Worm (Caenorhabditis elegans) whole organism, late embryonic: ENCODE measurements around the gene B0280.2.
A peak's percentile ranks its signal among the peaks of the same experiment; 100 is the strongest.
"Not testable (repeated sequence)": the region's sequence is repeated elsewhere in the genome, so short reads cannot be mapped to it uniquely, and the experiment has no call there.

Source experiments
- C08G9.2 ChIP-seq: sonication (generic microtip); optimal IDR thresholded peaks from 2 replicates; lab custom pipeline; 2016; ENCODE audit warnings: mild to moderate bottlenecking, missing genetic modification characterization, moderate library complexity, missing compliant biosample characterization
- F13H6.1 ChIP-seq: sonication (generic microtip); optimal IDR thresholded peaks from 2 replicates; lab custom pipeline; 2016; ENCODE audit warnings: missing genetic modification characterization, missing compliant biosample characterization
- K02D7.2 ChIP-seq: sonication (generic microtip); optimal IDR thresholded peaks from 2 replicates; lab custom pipeline; 2017; ENCODE audit warnings: mild to moderate bottlenecking, missing genetic modification characterization, missing compliant biosample characterization
- T23F11.4 ChIP-seq: fragments of 200-800 bp; sonication (Bioruptor generic); optimal IDR thresholded peaks from 2 replicates; lab custom pipeline; 2018; ENCODE audit warnings: mild to moderate bottlenecking, missing genetic modification characterization, missing compliant biosample characterization
- Y22D7AL.16 ChIP-seq: sonication (generic microtip); optimal IDR thresholded peaks from 2 replicates; lab custom pipeline; 2016; ENCODE audit warnings: missing genetic modification characterization, missing compliant biosample characterization
- ahr-1 ChIP-seq: sonication (generic microtip); optimal IDR thresholded peaks from 2 replicates; lab custom pipeline; 2016; ENCODE audit warnings: missing genetic modification characterization, missing compliant biosample characterization
- ceh-14 ChIP-seq: sonication (generic microtip); optimal IDR thresholded peaks from 2 replicates; lab custom pipeline; 2016; ENCODE audit warnings: missing genotype, missing genetic modification characterization, missing compliant biosample characterization
- ceh-19 ChIP-seq: fragments of 200-800 bp; sonication (Bioruptor generic); optimal IDR thresholded peaks from 2 replicates; lab custom pipeline; 2018; ENCODE audit warnings: mild to moderate bottlenecking, missing genetic modification characterization, missing compliant biosample characterization
- ceh-2 ChIP-seq: sonication (generic microtip); optimal IDR thresholded peaks from 2 replicates; lab custom pipeline; 2016; ENCODE audit warnings: missing genotype, missing genetic modification characterization, missing compliant biosample characterization
- ceh-22 ChIP-seq: sonication (generic microtip); optimal IDR thresholded peaks from 2 replicates; lab custom pipeline; 2017; ENCODE audit warnings: missing biosample characterization, missing genetic modification characterization
- ceh-30 ChIP-seq: fragments of 150-350 bp; optimal IDR thresholded peaks from 2 replicates; lab custom pipeline; 2014; ENCODE audit warnings: missing biosample characterization, missing genetic modification characterization
- ceh-31 ChIP-seq: sonication (generic microtip); optimal IDR thresholded peaks from 2 replicates; lab custom pipeline; 2016; ENCODE audit warnings: missing genetic modification characterization, missing compliant biosample characterization
- ceh-34 ChIP-seq: sonication (generic microtip); optimal IDR thresholded peaks from 2 replicates; lab custom pipeline; 2016; ENCODE audit warnings: mild to moderate bottlenecking, missing genetic modification characterization, missing compliant biosample characterization
- che-1 ChIP-seq: sonication (generic microtip); optimal IDR thresholded peaks from 2 replicates; lab custom pipeline; 2016; ENCODE audit warnings: mild to moderate bottlenecking, missing genetic modification characterization, missing compliant biosample characterization
- dmd-4 ChIP-seq: sonication (generic microtip); optimal IDR thresholded peaks from 2 replicates; lab custom pipeline; 2016; ENCODE audit warnings: borderline replicate concordance, missing genetic modification characterization, missing compliant biosample characterization
- dve-1 ChIP-seq: sonication (generic microtip); optimal IDR thresholded peaks from 2 replicates; lab custom pipeline; 2017; ENCODE audit warnings: antibody characterized with exemption, mild to moderate bottlenecking, missing genetic modification characterization, missing compliant biosample characterization
- elt-2 ChIP-seq: sonication (generic microtip); optimal IDR thresholded peaks from 2 replicates; lab custom pipeline; 2016; ENCODE audit warnings: missing genetic modification reagents, missing genetic modification characterization, missing compliant biosample characterization
- ets-4 ChIP-seq: sonication (generic microtip); optimal IDR thresholded peaks from 2 replicates; lab custom pipeline; 2016; ENCODE audit warnings: missing genetic modification characterization, missing compliant biosample characterization
- fax-1 ChIP-seq: sonication (generic microtip); optimal IDR thresholded peaks from 2 replicates; lab custom pipeline; 2016; ENCODE audit warnings: missing genotype, missing genetic modification characterization, missing compliant biosample characterization
- fkh-10 ChIP-seq: fragments of 150-350 bp; optimal IDR thresholded peaks from 2 replicates; lab custom pipeline; 2014; ENCODE audit warnings: missing biosample characterization, missing genetic modification reagents, missing genetic modification characterization
- fkh-6 ChIP-seq: sonication (generic microtip); optimal IDR thresholded peaks from 2 replicates; lab custom pipeline; 2016; ENCODE audit warnings: missing genetic modification characterization, missing compliant biosample characterization
- gmeb-2 ChIP-seq: sonication (generic microtip); optimal IDR thresholded peaks from 2 replicates; lab custom pipeline; 2016; ENCODE audit warnings: missing genetic modification characterization, inconsistent platforms, missing compliant biosample characterization
- hlh-15 ChIP-seq: sonication (generic microtip); optimal IDR thresholded peaks from 2 replicates; lab custom pipeline; 2016; ENCODE audit warnings: missing genetic modification characterization, missing compliant biosample characterization
- hlh-30 ChIP-seq: sonication (generic microtip); optimal IDR thresholded peaks from 2 replicates; lab custom pipeline; 2017; ENCODE audit warnings: antibody characterized with exemption, missing genetic modification characterization, missing compliant biosample characterization; ENCODE audit not compliant: insufficient read depth
- lim-6 ChIP-seq: sonication (generic microtip); optimal IDR thresholded peaks from 2 replicates; lab custom pipeline; 2016; ENCODE audit warnings: missing genetic modification characterization, missing compliant biosample characterization
- madf-2 ChIP-seq: sonication (generic microtip); optimal IDR thresholded peaks from 2 replicates; lab custom pipeline; 2017; ENCODE audit warnings: missing genetic modification characterization, missing compliant biosample characterization
- mec-3 ChIP-seq: sonication (generic microtip); optimal IDR thresholded peaks from 2 replicates; lab custom pipeline; 2016; ENCODE audit warnings: borderline replicate concordance, missing genetic modification characterization, missing compliant biosample characterization
- nfya-1 ChIP-seq: sonication (generic microtip); optimal IDR thresholded peaks from 2 replicates; lab custom pipeline; 2017; ENCODE audit warnings: missing genetic modification characterization, mild to moderate bottlenecking, missing compliant biosample characterization, antibody characterized with exemption, moderate library complexity
- nhr-232 ChIP-seq: sonication (generic microtip); optimal IDR thresholded peaks from 2 replicates; lab custom pipeline; 2016; ENCODE audit warnings: missing genetic modification characterization, missing compliant biosample characterization
- npax-4 ChIP-seq: sonication (generic microtip); optimal IDR thresholded peaks from 2 replicates; lab custom pipeline; 2016; ENCODE audit warnings: missing genetic modification characterization, missing compliant biosample characterization
- odd-2 ChIP-seq: sonication (generic microtip); optimal IDR thresholded peaks from 2 replicates; lab custom pipeline; 2017; ENCODE audit warnings: antibody characterized with exemption, mild to moderate bottlenecking, missing genetic modification characterization, missing compliant biosample characterization
- pat-9 ChIP-seq: fragments of 200-800 bp; sonication (Bioruptor generic); optimal IDR thresholded peaks from 2 replicates; lab custom pipeline; 2018; ENCODE audit warnings: mild to moderate bottlenecking, missing genetic modification characterization, moderate library complexity, missing compliant biosample characterization
- pax-1 ChIP-seq: fragments of 150-350 bp; optimal IDR thresholded peaks from 2 replicates; lab custom pipeline; 2014; ENCODE audit warnings: missing biosample characterization, missing genetic modification characterization
- pha-2 ChIP-seq: sonication (generic microtip); optimal IDR thresholded peaks from 2 replicates; lab custom pipeline; 2017; ENCODE audit warnings: mild to moderate bottlenecking, missing genetic modification characterization, missing compliant biosample characterization
- pqm-1 ChIP-seq: sonication (generic microtip); optimal IDR thresholded peaks from 2 replicates; lab custom pipeline; 2016; ENCODE audit warnings: missing genetic modification characterization, missing compliant biosample characterization
- pros-1 ChIP-seq: fragments of 150-350 bp; optimal IDR thresholded peaks from 2 replicates; lab custom pipeline; 2014; ENCODE audit warnings: missing biosample characterization, missing genetic modification reagents, missing genetic modification characterization
- rnt-1 ChIP-seq: sonication (generic microtip); optimal IDR thresholded peaks from 2 replicates; lab custom pipeline; 2016; ENCODE audit warnings: missing genetic modification characterization, missing compliant biosample characterization
- sox-2 ChIP-seq: fragments of 200-800 bp; sonication (Bioruptor generic); IDR thresholded peaks from 2 replicates; pipeline ENCODE4 v1.3.6; 2022; ENCODE audit warnings: missing genetic modification reagents, missing genetic modification characterization, missing compliant biosample characterization
- unc-3 ChIP-seq, 2 experiments: fragments of 200-800 bp in 1 of 2; sonication (Bioruptor generic) in 1 of 2; sonication (generic microtip) in 1 of 2; conservative IDR thresholded peaks in 1 of 2; optimal IDR thresholded peaks in 1 of 2; 2 replicates each; pipeline versions ENCODE4 v1.3.6 to Lab custom; 2016 to 2022; ENCODE audit warnings: missing compliant biosample characterization in 2 of 2, missing genetic modification characterization in 2 of 2, missing genetic modification reagents in 1 of 2
- unc-42 ChIP-seq: sonication (generic microtip); optimal IDR thresholded peaks from 2 replicates; lab custom pipeline; 2016; ENCODE audit warnings: missing genotype, missing genetic modification characterization, missing compliant biosample characterization
- ztf-16 ChIP-seq: sonication (generic microtip); optimal IDR thresholded peaks from 2 replicates; lab custom pipeline; 2017; ENCODE audit warnings: missing genetic modification characterization, missing compliant biosample characterization

Gene B0280.2

ce11 chrIII:7122860-7123259 lies 1.6 kb upstream of the B0280.2 start, which contains the start of the genes B0280.9 and rpia-1:
Gene B0280.9 (minus strand): TSS chrIII:7122895.
Gene rpia-1 (plus strand): TSS chrIII:7123128.
- TF ChIP-seq elt-2 (tag; lab: Kevin White, UChicago) (peak; percentile 23), nfya-1 (peak; percentile 2), pat-9 (no peak), unc-42 (tag; lab: Kevin White, UChicago) (peak; percentile 6)

- not testable (repeated sequence) for TF ChIP-seq K02D7.2 (tag; lab: Kevin White, UChicago); sox-2; unc-3 (GFP tag; conservative IDR thresholded peaks at IDR 0.05; lab: Robert Waterston, UW); unc-3 (tag; optimal IDR thresholded peaks at IDR 0.05; lab: Kevin White, UChicago)
These were observed 4.1 kb downstream of the B0280.2 start, which contains the start of gene viro-2 for ce11 chrIII:7128601-7129000. Gene viro-2 (plus strand): TSS chrIII:7128901.

- TF ChIP-seq npax-4 (tag; lab: Kevin White, UChicago) (no peak), T23F11.4 (GFP tag; lab: Kevin White, UChicago) (no peak), C08G9.2 (tag; lab: Kevin White, UChicago) (no peak), rnt-1 (tag; lab: Kevin White, UChicago) (no peak), madf-2 (tag; lab: Kevin White, UChicago) (no peak), F13H6.1 (tag; lab: Kevin White, UChicago) (no peak), fax-1 (tag; lab: Kevin White, UChicago) (no peak), pros-1 (tag; lab: Kevin White, UChicago) (no peak), ahr-1 (tag; lab: Kevin White, UChicago) (no peak), odd-2 (tag; lab: Kevin White, UChicago) (no peak)
These were observed 9.1 kb downstream of the B0280.2 start, which contains the start of the genes pot-1 and ggtb-1 for ce11 chrIII:7133559-7133958. Gene pot-1 (minus strand): TSS chrIII:7133678. Gene ggtb-1 (plus strand): TSS chrIII:7133766.

ce11 chrIII:7136015-7136414 lies 11.6 kb downstream of the B0280.2 start, which contains the start of gene B0280.17:
Gene B0280.17 (minus strand): TSS chrIII:7136115.
- TF ChIP-seq lim-6 (no peak), fkh-10 (GFP tag; lab: Kevin White, UChicago) (no peak), pqm-1 (tag; lab: Kevin White, UChicago) (no peak), dmd-4 (tag; lab: Kevin White, UChicago) (no peak), ztf-16 (tag; lab: Kevin White, UChicago) (no peak), ceh-30 (tag; lab: Kevin White, UChicago) (no peak), ceh-31 (tag; lab: Kevin White, UChicago) (no peak), ceh-14 (no peak), nfya-1 (no peak), ceh-34 (tag; lab: Kevin White, UChicago) (no peak), ets-4 (no peak), odd-2 (tag; lab: Kevin White, UChicago) (no peak), ceh-2 (no peak), ceh-22 (tag; lab: Kevin White, UChicago) (no peak), che-1 (tag; lab: Kevin White, UChicago) (no peak)
- TF ChIP-seq, all 69 proteins: peak for 0

ce11 chrIII:7138178-7138577 lies 13.7 kb downstream of the B0280.2 start, which contains the start of gene B0280.11:
Gene B0280.11 (minus strand): TSS chrIII:7138278.
- TF ChIP-seq ceh-19 (no peak), nhr-232 (tag; lab: Kevin White, UChicago) (no peak), dmd-4 (tag; lab: Kevin White, UChicago) (no peak), fkh-6 (tag; lab: Kevin White, UChicago) (no peak), dve-1 (tag; lab: Kevin White, UChicago) (no peak), sox-2 (no peak), pax-1 (tag; lab: Kevin White, UChicago) (no peak), hlh-30 (no peak), ceh-14 (no peak), che-1 (tag; lab: Kevin White, UChicago) (no peak), Y22D7AL.16 (tag; lab: Kevin White, UChicago) (no peak), mec-3 (no peak), hlh-15 (no peak), ceh-22 (tag; lab: Kevin White, UChicago) (no peak), pha-2 (tag; lab: Kevin White, UChicago) (no peak), gmeb-2 (tag; lab: Kevin White, UChicago) (no peak), rnt-1 (tag; lab: Kevin White, UChicago) (no peak), ceh-30 (tag; lab: Kevin White, UChicago) (no peak)
